Fruit fly (Drosophila melanogaster) whole organism, wandering third instar larva: ENCODE data around the gene Tim13.

Experiments used
- Abd-B ChIP-seq: fragments of >200 bp; optimal IDR thresholded peaks from 2 replicates; lab custom pipeline; 2017; ENCODE audit warnings: missing biosample characterization, missing genetic modification characterization
- CG32264 ChIP-seq: fragments of 200-800 bp; sonication (Bioruptor generic); optimal IDR thresholded peaks from 2 replicates; lab custom pipeline; 2016; ENCODE audit warnings: missing biosample characterization, missing genetic modification characterization
- CG9705 ChIP-seq: fragments of 200-800 bp; sonication (Bioruptor generic); optimal IDR thresholded peaks from 2 replicates; lab custom pipeline; 2018; ENCODE audit warnings: missing biosample characterization, mild to moderate bottlenecking, missing genetic modification characterization
- CrebA ChIP-seq: fragments of 200-800 bp; sonication (Bioruptor generic); optimal IDR thresholded peaks from 2 replicates; lab custom pipeline; 2016; ENCODE audit warnings: missing biosample characterization, mild to moderate bottlenecking, missing genetic modification characterization, borderline replicate concordance
- Dfd ChIP-seq: fragments of >200 bp; optimal IDR thresholded peaks from 2 replicates; lab custom pipeline; 2017; ENCODE audit warnings: missing biosample characterization, missing genetic modification characterization
- Dif ChIP-seq: fragments of 200-275, 200-300 bp; sonication (Bioruptor generic); optimal IDR thresholded peaks from 2 replicates; lab custom pipeline; 2018; ENCODE audit warnings: missing biosample characterization, missing genetic modification characterization; ENCODE audit not compliant: partially characterized antibody
- GATAd ChIP-seq: sonication (Bioruptor generic); optimal IDR thresholded peaks from 2 replicates; lab custom pipeline; 2016; ENCODE audit warnings: missing biosample characterization, missing genetic modification characterization
- HLH106 ChIP-seq: fragments of 200-800 bp; optimal IDR thresholded peaks from 3 replicates; lab custom pipeline; 2019; ENCODE audit warnings: missing biosample characterization, mild to moderate bottlenecking, missing genetic modification characterization, moderate library complexity
- Hnf4 ChIP-seq: fragments of 200-800 bp; sonication (Bioruptor generic); optimal IDR thresholded peaks from 2 replicates; lab custom pipeline; 2016; ENCODE audit warnings: missing biosample characterization, mild to moderate bottlenecking, missing genetic modification characterization
- Hr78 ChIP-seq: fragments of >200 bp; optimal IDR thresholded peaks from 2 replicates; lab custom pipeline; 2017; ENCODE audit warnings: missing biosample characterization, missing genetic modification characterization
- Hr83 ChIP-seq: fragments of 200-300 bp; sonication (Bioruptor generic); optimal IDR thresholded peaks from 2 replicates; lab custom pipeline; 2016; ENCODE audit warnings: missing biosample characterization, mild to moderate bottlenecking, missing genetic modification characterization, moderate library complexity; ENCODE audit not compliant: poor library complexity, severe bottlenecking
- Jra ChIP-seq: sonication (Bioruptor generic); optimal IDR thresholded peaks from 2 replicates; lab custom pipeline; 2016; ENCODE audit warnings: missing biosample characterization, missing genetic modification characterization
- Mio ChIP-seq: sonication (Bioruptor generic); optimal IDR thresholded peaks from 2 replicates; lab custom pipeline; 2016; ENCODE audit warnings: missing biosample characterization, missing genetic modification characterization
- Myc ChIP-seq: fragments of >200 bp; optimal IDR thresholded peaks from 2 replicates; lab custom pipeline; 2017
- N ChIP-seq: fragments of >200 bp; optimal IDR thresholded peaks from 2 replicates; lab custom pipeline; 2018; ENCODE audit warnings: missing biosample characterization, missing external identifiers, missing genetic modification characterization
- OdsH ChIP-seq: fragments of 200-800 bp; sonication (Bioruptor generic); optimal IDR thresholded peaks from 2 replicates; lab custom pipeline; 2016; ENCODE audit warnings: missing biosample characterization, mild to moderate bottlenecking, missing genetic modification characterization
- Sp1 ChIP-seq: fragments of 200-800 bp; sonication (Bioruptor generic); optimal IDR thresholded peaks from 3 replicates; lab custom pipeline; 2019; ENCODE audit warnings: missing biosample characterization, mild to moderate bottlenecking, missing genetic modification characterization, moderate library complexity
- Vsx2 ChIP-seq: fragments of 200-300, 225-300 bp; sonication (Bioruptor generic); optimal IDR thresholded peaks from 2 replicates; lab custom pipeline; 2018; ENCODE audit warnings: missing biosample characterization, missing genetic modification characterization; ENCODE audit not compliant: partially characterized antibody
- br ChIP-seq: fragments of 200-800 bp; sonication (Bioruptor generic); optimal IDR thresholded peaks from 2 replicates; lab custom pipeline; 2016; ENCODE audit warnings: missing biosample characterization, missing genetic modification characterization
- brk ChIP-seq: fragments of 200-800 bp; sonication (Bioruptor generic); optimal IDR thresholded peaks from 2 replicates; lab custom pipeline; 2016; ENCODE audit warnings: missing biosample characterization, mild to moderate bottlenecking, missing genetic modification characterization
- dl ChIP-seq, 2 experiments: fragments of 175-275, 200-275 bp in 1 of 2; fragments of 200-275 bp in 1 of 2; sonication (Bioruptor generic); optimal IDR thresholded peaks; lab custom pipeline; 2018; ENCODE audit warnings: mild to moderate bottlenecking in 2 of 2, missing biosample characterization in 2 of 2, missing genetic modification characterization in 2 of 2, moderate library complexity in 2 of 2; ENCODE audit not compliant: partially characterized antibody in 2 of 2, insufficient read depth in 1 of 2
- dmrt93B ChIP-seq: fragments of 200-800 bp; sonication (Bioruptor generic); optimal IDR thresholded peaks from 2 replicates; lab custom pipeline; 2018; ENCODE audit warnings: missing biosample characterization, mild to moderate bottlenecking, missing genetic modification characterization
- dsf ChIP-seq: sonication (Bioruptor generic); optimal IDR thresholded peaks from 2 replicates; lab custom pipeline; 2016; ENCODE audit warnings: missing biosample characterization, missing genetic modification characterization, borderline replicate concordance
- ey ChIP-seq: fragments of 200-800 bp; sonication (Bioruptor generic); optimal IDR thresholded peaks from 2 replicates; lab custom pipeline; 2016; ENCODE audit warnings: missing biosample characterization, missing genetic modification characterization
- foxo ChIP-seq, 2 experiments: fragments of 200-800 bp; sonication (Bioruptor generic); optimal IDR thresholded peaks; 2 replicates in 1 of 2; 3 replicates in 1 of 2; lab custom pipeline; 2016 to 2017; ENCODE audit warnings: missing biosample characterization in 2 of 2, missing genetic modification characterization in 2 of 2
- fru ChIP-seq: fragments of 200-800 bp; sonication (Bioruptor generic); optimal IDR thresholded peaks from 3 replicates; lab custom pipeline; 2016; ENCODE audit warnings: missing biosample characterization, mild to moderate bottlenecking, missing genetic modification characterization
- h ChIP-seq: fragments of 200-800 bp; sonication (Bioruptor generic); optimal IDR thresholded peaks from 3 replicates; lab custom pipeline; 2016; ENCODE audit warnings: missing biosample characterization, mild to moderate bottlenecking, missing genetic modification characterization
- jim ChIP-seq: fragments of 175-275, 200-325 bp; sonication (Bioruptor generic); optimal IDR thresholded peaks from 2 replicates; lab custom pipeline; 2016; ENCODE audit warnings: missing biosample characterization, mild to moderate bottlenecking, missing genetic modification characterization
- lola ChIP-seq: fragments of >200 bp; optimal IDR thresholded peaks from 2 replicates; lab custom pipeline; 2017; ENCODE audit warnings: missing biosample characterization, missing genetic modification characterization
- pan ChIP-seq: fragments of >200 bp; optimal IDR thresholded peaks from 2 replicates; lab custom pipeline; 2017
- psq ChIP-seq: fragments of 200-800 bp; sonication (Bioruptor generic); optimal IDR thresholded peaks from 3 replicates; lab custom pipeline; 2017; ENCODE audit warnings: missing biosample characterization, mild to moderate bottlenecking, missing genetic modification characterization, moderate library complexity
- rgr ChIP-seq: fragments of 200-800 bp; sonication (Bioruptor generic); optimal IDR thresholded peaks from 3 replicates; lab custom pipeline; 2016; ENCODE audit warnings: missing biosample characterization, mild to moderate bottlenecking, missing genetic modification characterization
- sage ChIP-seq: fragments of 200-800 bp; sonication (Bioruptor generic); optimal IDR thresholded peaks from 2 replicates; lab custom pipeline; 2016; ENCODE audit warnings: missing biosample characterization, mild to moderate bottlenecking, missing genetic modification characterization
- tai ChIP-seq: sonication (Bioruptor generic); optimal IDR thresholded peaks from 2 replicates; lab custom pipeline; 2016; ENCODE audit warnings: missing biosample characterization, missing genetic modification characterization
- usp ChIP-seq: fragments of >200 bp; optimal IDR thresholded peaks from 2 replicates; lab custom pipeline; 2017; ENCODE audit warnings: missing biosample characterization, missing genetic modification characterization
- woc ChIP-seq: sonication (Bioruptor generic); optimal IDR thresholded peaks from 2 replicates; lab custom pipeline; 2016; ENCODE audit warnings: missing biosample characterization, mild to moderate bottlenecking, missing genetic modification characterization

Tim13 gene

dm6 chr3L:11800761-11801160 is 26.5 kb upstream of the Tim13 start, which contains the start of gene Gcat:
Gene Gcat, minus strand, starts transcription at chr3L:11800861.
- TF ChIP-seq dmrt93B (GFP tag; lab: Kevin White, UChicago) (no peak), jim (GFP tag; lab: Kevin White, UChicago) (no peak), CG9705 (GFP tag; lab: Kevin White, UChicago) (no peak), N (no peak), CrebA (GFP tag; lab: Kevin White, UChicago) (no peak), OdsH (no peak), psq (GFP tag; lab: Kevin White, UChicago) (no peak), HLH106 (tag; lab: Kevin White, UChicago) (no peak), Hr78 (GFP tag; lab: Kevin White, UChicago) (no peak), GATAd (GFP tag; lab: Kevin White, UChicago) (no peak), foxo (GFP tag; optimal IDR thresholded peaks at IDR 0.05; lab: Kevin White, UChicago) (no peak), tai (GFP tag; lab: Kevin White, UChicago) (no peak), br (GFP tag; lab: Kevin White, UChicago) (no peak), lola (no peak), Vsx2 (GFP tag; lab: Kevin White, UChicago) (no peak)

DNA sequence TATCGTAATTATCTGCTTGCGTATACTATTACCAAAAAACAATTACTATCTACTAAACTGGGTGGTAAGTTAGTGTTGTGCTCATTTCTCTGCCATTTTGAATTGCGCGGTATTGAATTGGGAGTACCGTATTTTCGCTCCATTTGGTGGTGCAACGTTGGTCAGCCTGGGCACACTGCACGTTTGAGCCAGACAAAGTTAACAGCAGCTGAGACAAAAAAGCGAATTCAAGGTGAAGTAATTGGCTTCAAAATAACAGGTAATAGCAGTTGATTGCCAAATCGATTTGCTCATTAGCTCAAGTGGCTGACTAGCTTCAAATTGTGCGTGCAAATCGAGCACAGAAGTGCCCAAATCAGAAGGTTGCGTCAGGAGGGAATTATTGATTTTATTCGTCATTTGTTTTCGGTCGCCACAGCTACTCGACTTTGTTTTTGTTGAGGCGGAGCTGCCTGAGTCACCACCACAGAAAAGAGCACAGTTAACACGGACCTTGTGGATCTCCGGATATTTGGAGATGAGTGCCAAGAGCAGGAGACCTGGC is 21.2 kb upstream of the Tim13 start, which contains the start of gene Klp68D:
Klp68D (plus strand) TSS at position 175 of the 544 bp plus-strand sequence.
- TF ChIP-seq Jra (GFP tag; lab: Kevin White, UChicago), result no peak
- TF ChIP-seq GATAd (GFP tag; lab: Kevin White, UChicago), result no peak
- TF ChIP-seq jim (GFP tag; lab: Kevin White, UChicago), result no peak
- no peak for TF ChIP-seq Dif (GFP tag; lab: Kevin White, UChicago)
- TF ChIP-seq Hnf4 (GFP tag; lab: Kevin White, UChicago), result no peak
- TF ChIP-seq psq (GFP tag; lab: Kevin White, UChicago), result no peak
- TF ChIP-seq Hr78 (GFP tag; lab: Kevin White, UChicago), result no peak
- TF ChIP-seq dl (GFP tag; optimal IDR thresholded peaks at IDR 0.05; lab: Kevin White, UChicago; ENCODE audit: insufficient read depth in 1 of 2, partially characterized antibody in 2 of 2), result no peak
- TF ChIP-seq pan (lab: Kevin White, UChicago), result no peak
- no peak for TF ChIP-seq usp (GFP tag; lab: Kevin White, UChicago)

DNA sequence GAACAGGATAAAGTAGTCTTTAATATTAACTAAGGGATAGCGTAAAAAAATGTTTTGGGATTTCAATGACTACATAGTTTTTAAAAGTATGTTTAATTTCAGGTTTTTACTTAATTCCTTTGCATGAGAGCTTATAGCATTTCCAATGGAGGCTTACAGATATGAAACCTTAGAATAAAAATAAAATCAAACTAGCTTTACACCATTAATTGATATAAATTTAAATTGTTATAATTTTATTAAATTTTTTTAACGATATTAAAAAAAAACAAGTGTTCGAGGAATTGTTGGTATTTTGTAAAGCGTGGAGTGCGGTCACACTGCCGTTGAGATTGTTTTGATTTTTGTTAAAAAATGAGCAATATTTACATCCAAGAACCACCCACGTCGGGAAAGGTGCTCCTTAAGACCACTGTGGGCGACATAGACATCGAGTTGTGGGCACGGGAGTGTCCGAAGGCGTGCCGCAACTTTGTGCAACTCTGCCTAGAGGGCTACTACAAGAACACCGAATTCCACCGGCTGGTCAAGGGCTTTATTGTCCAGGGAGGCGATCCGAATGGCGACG is 19.0 kb upstream of the Tim13 start, which contains the start of the genes twy and CG10907:
twy (minus strand) TSS at position 51 of the 568 bp plus-strand sequence.
CG10907 (plus strand) TSS at position 282 of the 568 bp plus-strand sequence.
- TF ChIP-seq OdsH (no peak), dsf (GFP tag; lab: Kevin White, UChicago) (no peak), Vsx2 (GFP tag; lab: Kevin White, UChicago) (no peak), CrebA (GFP tag; lab: Kevin White, UChicago) (no peak), psq (GFP tag; lab: Kevin White, UChicago) (no peak), tai (GFP tag; lab: Kevin White, UChicago) (no peak), Hr78 (GFP tag; lab: Kevin White, UChicago) (no peak), pan (lab: Kevin White, UChicago) (no peak)

DNA sequence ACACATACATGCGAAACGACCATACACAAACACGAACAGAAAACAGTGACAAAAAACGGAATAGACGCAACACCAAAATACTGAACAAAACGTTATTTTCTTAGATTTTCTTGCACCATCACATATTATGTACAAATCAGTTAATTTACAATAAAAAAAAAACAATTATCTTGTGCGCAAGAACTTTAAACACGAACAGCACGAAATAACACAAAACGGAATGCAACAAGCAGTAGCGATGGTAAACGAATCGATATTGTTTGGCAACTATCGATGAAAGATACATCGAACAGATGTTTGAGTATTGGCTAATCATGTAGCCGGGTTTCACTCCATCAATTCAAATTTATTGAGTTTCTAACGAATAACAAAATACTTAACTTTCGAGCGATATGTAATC is 15.5 kb upstream of the Tim13 start, which contains the start of gene Pi3K68D:
Pi3K68D (minus strand) TSS at position 241 of the 400 bp plus-strand sequence.
- TF ChIP-seq ey (GFP tag; lab: Kevin White, UChicago), result peak; percentile 4
- TF ChIP-seq Mio (GFP tag; lab: Kevin White, UChicago), result no peak
- TF ChIP-seq Myc (lab: Kevin White, UChicago), result peak; percentile 14
- TF ChIP-seq Hr83, result peak; percentile 28
- TF ChIP-seq tai (GFP tag; lab: Kevin White, UChicago), result no peak
- TF ChIP-seq Jra (GFP tag; lab: Kevin White, UChicago), result no peak
- no peak for TF ChIP-seq woc (GFP tag; lab: Kevin White, UChicago)
- no peak for TF ChIP-seq rgr (GFP tag; lab: Kevin White, UChicago)
- no peak for TF ChIP-seq br (GFP tag; lab: Kevin White, UChicago)
- no peak for TF ChIP-seq lola
- no peak for TF ChIP-seq dl (GFP tag; optimal IDR thresholded peaks at IDR 0.05; lab: Kevin White, UChicago; ENCODE audit: insufficient read depth in 1 of 2, partially characterized antibody in 2 of 2)
- TF ChIP-seq h (GFP tag; lab: Kevin White, UChicago), result no peak
- no peak for TF ChIP-seq usp (GFP tag; lab: Kevin White, UChicago)
- no peak for TF ChIP-seq Vsx2 (GFP tag; lab: Kevin White, UChicago)
- no peak for TF ChIP-seq Sp1 (GFP tag; lab: Kevin White, UChicago)
- TF ChIP-seq Abd-B (GFP tag; lab: Kevin White, UChicago), result no peak
- TF ChIP-seq CrebA (GFP tag; lab: Kevin White, UChicago), result no peak
- no peak for TF ChIP-seq foxo (GFP tag; optimal IDR thresholded peaks at IDR 0.05; lab: Kevin White, UChicago)
- no peak for TF ChIP-seq brk (GFP tag; lab: Kevin White, UChicago)
- peak; percentile 23 for TF ChIP-seq CG9705 (GFP tag; lab: Kevin White, UChicago)
- TF ChIP-seq Dif (GFP tag; lab: Kevin White, UChicago), result no peak
- no peak for TF ChIP-seq dsf (GFP tag; lab: Kevin White, UChicago)
- no peak for TF ChIP-seq pan (lab: Kevin White, UChicago)
- TF ChIP-seq fru (GFP tag; lab: Kevin White, UChicago), result no peak
- TF ChIP-seq OdsH, result peak; percentile 11
- TF ChIP-seq Hnf4 (GFP tag; lab: Kevin White, UChicago), result no peak
- TF ChIP-seq Hr78 (GFP tag; lab: Kevin White, UChicago), result no peak
- peak; percentile 19 for TF ChIP-seq CG32264 (GFP tag; lab: Kevin White, UChicago)
- no peak for TF ChIP-seq jim (GFP tag; lab: Kevin White, UChicago)
- no peak for TF ChIP-seq N
- peak; percentile 95 for TF ChIP-seq psq (GFP tag; lab: Kevin White, UChicago)
- no peak for TF ChIP-seq Dfd (GFP tag; lab: Kevin White, UChicago)
- no peak for TF ChIP-seq HLH106 (tag; lab: Kevin White, UChicago)
- no peak for TF ChIP-seq sage (GFP tag; lab: Kevin White, UChicago)
